Fruit fly (Drosophila melanogaster) whole organism, embryonic: ENCODE measurements around the gene CG5516.

Experiments used
- Atf3 ChIP-seq: fragments of 200-800 bp; sonication (Bioruptor generic); optimal IDR thresholded peaks from 3 replicates; lab custom pipeline; 2016; ENCODE audit warnings: missing biosample characterization, missing genetic modification characterization
- Atf6 ChIP-seq: fragments of 200-800 bp; sonication (Bioruptor generic); IDR thresholded peaks from 2 replicates; pipeline ENCODE4 v1.3.6; 2022; ENCODE audit warnings: missing biosample characterization, missing genetic modification characterization
- CG10462 ChIP-seq: fragments of 200-800 bp; sonication (Bioruptor generic); optimal IDR thresholded peaks from 2 replicates; lab custom pipeline; 2016; ENCODE audit warnings: missing biosample characterization, missing genetic modification characterization
- CG10543 ChIP-seq: fragments of 200-800 bp; sonication (Bioruptor generic); optimal IDR thresholded peaks from 3 replicates; lab custom pipeline; 2017; ENCODE audit warnings: missing biosample characterization, mild to moderate bottlenecking, missing genetic modification characterization, moderate library complexity
- CG11696 ChIP-seq: fragments of 200-800 bp; sonication (Bioruptor generic); IDR thresholded peaks from 2 replicates; pipeline ENCODE4 v1.3.6; 2022; ENCODE audit warnings: missing biosample characterization, missing genetic modification characterization
- CG12236 ChIP-seq: fragments of 200-800 bp; sonication (Bioruptor generic); optimal IDR thresholded peaks from 2 replicates; lab custom pipeline; 2016; ENCODE audit warnings: missing biosample characterization, missing genetic modification characterization
- CG13424 ChIP-seq: fragments of 200-800 bp; sonication (Bioruptor generic); optimal IDR thresholded peaks from 2 replicates; lab custom pipeline; 2019; ENCODE audit warnings: missing biosample characterization, mild to moderate bottlenecking, missing genetic modification characterization, moderate library complexity
- CG2712 ChIP-seq: fragments of 200-800 bp; optimal IDR thresholded peaks from 3 replicates; lab custom pipeline; 2019; ENCODE audit warnings: missing biosample characterization, mild to moderate bottlenecking, missing genetic modification characterization, moderate library complexity
- CG30431 ChIP-seq: fragments of 200-800 bp; sonication (Bioruptor generic); optimal IDR thresholded peaks from 2 replicates; lab custom pipeline; 2017; ENCODE audit warnings: missing biosample characterization, missing genetic modification characterization
- CG31441 ChIP-seq: fragments of 200-800 bp; sonication (Bioruptor generic); IDR thresholded peaks from 2 replicates; pipeline ENCODE4 v1.3.6; 2022; ENCODE audit warnings: missing biosample characterization, missing genetic modification characterization
- CG34224 ChIP-seq: fragments of 200-800 bp; sonication (Bioruptor generic); IDR thresholded peaks from 3 replicates; pipeline ENCODE4 v1.3.6; 2022; ENCODE audit warnings: missing biosample characterization, missing genetic modification characterization; ENCODE audit not compliant: partially characterized antibody
- CG4424 ChIP-seq: fragments of 200-800 bp; sonication (Bioruptor generic); optimal IDR thresholded peaks from 3 replicates; lab custom pipeline; 2016; ENCODE audit warnings: missing biosample characterization, missing genetic modification characterization
- CG6254 ChIP-seq: fragments of 200-800 bp; sonication (Bioruptor generic); optimal IDR thresholded peaks from 3 replicates; lab custom pipeline; 2017; ENCODE audit warnings: mild to moderate bottlenecking, missing biosample characterization, missing genetic modification reagents, missing genetic modification characterization
- CG6765 ChIP-seq: fragments of 200-800 bp; sonication (Bioruptor generic); optimal IDR thresholded peaks from 3 replicates; lab custom pipeline; 2017; ENCODE audit warnings: missing biosample characterization, mild to moderate bottlenecking, missing genetic modification characterization
- CG8765 ChIP-seq: fragments of 200-800 bp; sonication (Bioruptor generic); IDR thresholded peaks from 2 replicates; pipeline ENCODE4 v1.3.6; 2022; ENCODE audit warnings: missing biosample characterization, missing genetic modification characterization
- CG9797 ChIP-seq: fragments of 200-800 bp; sonication (Bioruptor generic); optimal IDR thresholded peaks from 3 replicates; lab custom pipeline; 2018; ENCODE audit warnings: missing biosample characterization, mild to moderate bottlenecking, missing genetic modification characterization
- CG9876 ChIP-seq: fragments of 200-800 bp; sonication (Bioruptor generic); optimal IDR thresholded peaks from 2 replicates; lab custom pipeline; 2016; ENCODE audit warnings: missing biosample characterization, missing genetic modification characterization
- Chrac-16 ChIP-seq: fragments of 200-800 bp; sonication (Bioruptor generic); optimal IDR thresholded peaks from 3 replicates; lab custom pipeline; 2016; ENCODE audit warnings: missing biosample characterization, missing genetic modification characterization
- Dek ChIP-seq: fragments of 200-800 bp; sonication (Bioruptor generic); optimal IDR thresholded peaks from 3 replicates; lab custom pipeline; 2019; ENCODE audit warnings: missing biosample characterization, mild to moderate bottlenecking, missing genetic modification characterization, moderate library complexity
- Doc2 ChIP-seq: fragments of 200-800 bp; sonication (Bioruptor generic); IDR thresholded peaks from 2 replicates; pipeline ENCODE4 v1.3.6; 2022; ENCODE audit warnings: missing biosample characterization, missing genetic modification characterization
- Doc3 ChIP-seq: fragments of 200-800 bp; sonication (Bioruptor generic); IDR thresholded peaks from 3 replicates; pipeline ENCODE4 v1.3.6; 2022; ENCODE audit warnings: missing biosample characterization, missing genetic modification characterization; ENCODE audit not compliant: partially characterized antibody
- Fer3 ChIP-seq: fragments of 200-800 bp; sonication (Bioruptor generic); optimal IDR thresholded peaks from 2 replicates; lab custom pipeline; 2018; ENCODE audit warnings: missing biosample characterization, mild to moderate bottlenecking, missing genetic modification characterization, moderate library complexity
- Hand ChIP-seq: fragments of 200-800 bp; sonication (Bioruptor generic); optimal IDR thresholded peaks from 2 replicates; lab custom pipeline; 2017; ENCODE audit warnings: mild to moderate bottlenecking, missing biosample characterization, missing genetic modification reagents, missing genetic modification characterization
- Hr39 ChIP-seq: fragments of >200 bp; optimal IDR thresholded peaks from 2 replicates; lab custom pipeline; 2017
- Hr78 ChIP-seq, 2 experiments: fragments of 200-800 bp in 1 of 2; fragments of >200 bp in 1 of 2; sonication (Bioruptor generic) in 1 of 2; optimal IDR thresholded peaks; 2 replicates each; lab custom pipeline; 2017 to 2019; ENCODE audit warnings: missing biosample characterization in 2 of 2, missing genetic modification characterization in 2 of 2, mild to moderate bottlenecking in 1 of 2, moderate library complexity in 1 of 2
- Kr ChIP-seq: fragments of 200-800 bp; sonication (Bioruptor generic); optimal IDR thresholded peaks from 2 replicates; lab custom pipeline; 2017; ENCODE audit warnings: missing biosample characterization, mild to moderate bottlenecking, missing genetic modification characterization
- NC2α ChIP-seq: fragments of 200-800 bp; sonication (Bioruptor generic); optimal IDR thresholded peaks from 2 replicates; lab custom pipeline; 2016; ENCODE audit warnings: missing biosample characterization, missing genetic modification characterization
- Nf-YA ChIP-seq: fragments of 200-800 bp; sonication (Bioruptor generic); IDR thresholded peaks from 2 replicates; pipeline ENCODE4 v1.3.6; 2022; ENCODE audit warnings: missing biosample characterization, missing genetic modification characterization
- Six4 ChIP-seq: fragments of 200-800 bp; sonication (Bioruptor generic); optimal IDR thresholded peaks from 2 replicates; lab custom pipeline; 2016; ENCODE audit warnings: missing biosample characterization, missing genetic modification characterization
- Xrp1 ChIP-seq: fragments of 200-800 bp; sonication (Bioruptor generic); IDR thresholded peaks from 2 replicates; pipeline ENCODE4 v1.3.6; 2022; ENCODE audit warnings: missing biosample characterization, missing genetic modification characterization
- cato ChIP-seq: fragments of 200-800 bp; sonication (Bioruptor generic); optimal IDR thresholded peaks from 2 replicates; lab custom pipeline; 2016; ENCODE audit warnings: missing biosample characterization, missing genetic modification characterization, borderline replicate concordance
- crc ChIP-seq: fragments of 200-800 bp; sonication (Bioruptor generic); optimal IDR thresholded peaks from 2 replicates; lab custom pipeline; 2016; ENCODE audit warnings: missing biosample characterization, missing genetic modification characterization
- dmrt99B ChIP-seq: fragments of 200-800 bp; sonication (Bioruptor generic); optimal IDR thresholded peaks from 2 replicates; lab custom pipeline; 2018; ENCODE audit warnings: missing biosample characterization, mild to moderate bottlenecking, missing genetic modification characterization, moderate library complexity
- en ChIP-seq: fragments of 200-800 bp; sonication (Bioruptor generic); optimal IDR thresholded peaks from 2 replicates; lab custom pipeline; 2016; ENCODE audit warnings: missing biosample characterization, missing genetic modification characterization
- hbn ChIP-seq: fragments of 200-800 bp; sonication (Bioruptor generic); IDR thresholded peaks from 2 replicates; pipeline ENCODE4 v1.3.6; 2022; ENCODE audit warnings: missing biosample characterization, missing genetic modification characterization; ENCODE audit not compliant: partially characterized antibody
- hkb ChIP-seq, 2 experiments: fragments of 200-800 bp in 1 of 2; fragments of >200 bp in 1 of 2; sonication (Bioruptor generic) in 1 of 2; IDR thresholded peaks in 1 of 2; optimal IDR thresholded peaks in 1 of 2; 2 replicates each; pipeline versions ENCODE4 v1.3.6 to Lab custom; 2017 to 2022; ENCODE audit warnings: missing biosample characterization in 1 of 2, missing genetic modification characterization in 1 of 2
- inv ChIP-seq: fragments of 200-800 bp; sonication (Bioruptor generic); IDR thresholded peaks from 2 replicates; pipeline ENCODE4 v1.3.6; 2022; ENCODE audit warnings: missing biosample characterization, missing genetic modification characterization; ENCODE audit not compliant: partially characterized antibody
- nmo ChIP-seq: fragments of 200-800 bp; sonication (Bioruptor generic); optimal IDR thresholded peaks from 2 replicates; lab custom pipeline; 2018; ENCODE audit warnings: missing biosample characterization, mild to moderate bottlenecking, missing genetic modification characterization, moderate library complexity
- onecut ChIP-seq: fragments of 200-800 bp; sonication (Bioruptor generic); IDR thresholded peaks from 2 replicates; pipeline ENCODE4 v1.3.6; 2022; ENCODE audit warnings: missing biosample characterization, missing genetic modification characterization
- p53 ChIP-seq: fragments of 200-800 bp; sonication (Bioruptor generic); optimal IDR thresholded peaks from 2 replicates; lab custom pipeline; 2016; ENCODE audit warnings: missing biosample characterization, missing genetic modification characterization
- run ChIP-seq: fragments of 200-800 bp; sonication (Bioruptor generic); optimal IDR thresholded peaks from 3 replicates; lab custom pipeline; 2018; ENCODE audit warnings: missing biosample characterization, mild to moderate bottlenecking, missing genetic modification characterization
- sisA ChIP-seq: fragments of 200-800 bp; sonication (Bioruptor generic); IDR thresholded peaks from 2 replicates; pipeline ENCODE4 v1.3.6; 2022; ENCODE audit warnings: missing biosample characterization, missing genetic modification characterization
- slou ChIP-seq: fragments of 200-800 bp; sonication (Bioruptor generic); optimal IDR thresholded peaks from 3 replicates; lab custom pipeline; 2016; ENCODE audit warnings: missing biosample characterization, missing genetic modification characterization
- sna ChIP-seq: fragments of 200-800 bp; sonication (Bioruptor generic); IDR thresholded peaks from 2 replicates; pipeline ENCODE4 v1.3.6; 2022; ENCODE audit warnings: missing biosample characterization, missing genetic modification characterization; ENCODE audit not compliant: partially characterized antibody
- sqz ChIP-seq: fragments of 200-800 bp; sonication (Bioruptor generic); optimal IDR thresholded peaks from 3 replicates; lab custom pipeline; 2018; ENCODE audit warnings: missing biosample characterization, mild to moderate bottlenecking, missing genetic modification characterization
- ssp ChIP-seq: fragments of 200-800 bp; sonication (Bioruptor generic); IDR thresholded peaks from 2 replicates; pipeline ENCODE4 v1.3.6; 2022; ENCODE audit warnings: missing biosample characterization, missing genetic modification characterization
- tna ChIP-seq: fragments of 200-800 bp; sonication (Bioruptor generic); IDR thresholded peaks from 2 replicates; pipeline ENCODE4 v1.3.6; 2022; ENCODE audit warnings: missing biosample characterization, missing genetic modification characterization; ENCODE audit not compliant: partially characterized antibody
- vfl ChIP-seq: fragments of 200-800 bp; sonication (Bioruptor generic); optimal IDR thresholded peaks from 2 replicates; lab custom pipeline; 2016; ENCODE audit warnings: missing biosample characterization, missing genetic modification characterization
- vnd ChIP-seq: fragments of 200-800 bp; sonication (Bioruptor generic); IDR thresholded peaks from 3 replicates; pipeline ENCODE4 v1.3.6; 2022; ENCODE audit warnings: missing biosample characterization, missing genetic modification characterization; ENCODE audit not compliant: partially characterized antibody

The CG5516 gene

DNA sequence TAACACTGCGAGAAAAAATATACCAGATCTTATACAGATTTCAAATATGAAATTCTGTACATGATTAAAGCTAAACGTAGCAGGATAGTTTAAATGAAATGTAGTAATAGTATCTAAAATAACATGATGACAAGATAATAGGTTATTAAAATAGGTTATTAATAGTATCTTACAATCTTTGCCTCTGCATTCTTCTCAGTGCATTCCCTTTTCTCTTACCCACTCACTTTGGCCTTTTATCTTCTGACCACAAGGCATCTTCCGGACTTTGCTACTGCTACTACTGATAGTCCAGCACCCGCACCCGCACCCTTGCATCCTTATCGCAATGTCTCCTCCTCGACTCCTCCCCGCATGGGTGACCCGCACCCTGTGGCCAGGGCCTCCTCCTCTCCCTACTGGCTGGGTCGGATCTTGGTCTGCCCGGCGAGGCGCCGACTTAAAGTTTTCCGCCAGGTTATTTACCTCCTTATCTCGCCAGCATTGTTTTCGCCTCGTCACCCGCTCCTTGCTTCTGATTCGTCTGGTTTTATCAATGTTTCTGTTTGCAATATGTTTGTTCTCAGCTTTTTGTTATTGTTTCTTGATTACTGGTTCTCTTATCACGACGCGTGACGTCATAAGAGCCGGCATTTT is 20.9 kb downstream of the CG5516 start (continued):
- TF ChIP-seq CG34224 (GFP tag; lab: Robert Waterston, UW) (no peak), NC2α (GFP tag; lab: Kevin White, UChicago) (no peak), Xrp1 (GFP tag; lab: Robert Waterston, UW) (peak; percentile 78), Dek (tag; lab: Kevin White, UChicago) (no peak), crc (GFP tag; lab: Kevin White, UChicago) (no peak), onecut (GFP tag; lab: Robert Waterston, UW) (no peak; the same call in 1 of the 2 replicates), slou (no peak), CG12236 (GFP tag; lab: Kevin White, UChicago) (no peak), Nf-YA (no peak), Atf3 (no peak), hkb (optimal IDR thresholded peaks at IDR 0.05; lab: Kevin White, UChicago) (no peak), hkb (GFP tag; IDR thresholded peaks at IDR 0.05; lab: Robert Waterston, UW) (peak; percentile 23; the same call in 1 of the 2 replicates), Hand (GFP tag; lab: Kevin White, UChicago) (no peak), CG2712 (tag; lab: Kevin White, UChicago) (peak; percentile 78), hbn (GFP tag; lab: Robert Waterston, UW) (no peak), Doc2 (GFP tag; lab: Robert Waterston, UW) (no peak), CG10462 (GFP tag; lab: Kevin White, UChicago) (no peak), CG30431 (GFP tag; lab: Kevin White, UChicago) (no peak), inv (GFP tag; lab: Robert Waterston, UW) (no peak), Hr39 (peak; percentile 17), sqz (GFP tag; lab: Kevin White, UChicago) (no peak), sna (no peak), en (GFP tag; lab: Kevin White, UChicago) (no peak), Doc3 (GFP tag; lab: Robert Waterston, UW) (no peak), CG4424 (GFP tag; lab: Kevin White, UChicago) (peak; percentile 42), tna (no peak), cato (GFP tag; lab: Kevin White, UChicago) (no peak), p53 (GFP tag; lab: Kevin White, UChicago) (no peak), CG6765 (GFP tag; lab: Kevin White, UChicago) (no peak), run (tag; lab: Kevin White, UChicago) (no peak), CG9876 (GFP tag; lab: Kevin White, UChicago) (no peak), vfl (no peak), Hr78 (GFP tag; optimal IDR thresholded peaks at IDR 0.05; lab: Kevin White, UChicago) (peak in 1 of 2 experiments; percentile 39), Six4 (GFP tag; lab: Kevin White, UChicago) (no peak), vnd (GFP tag; lab: Robert Waterston, UW) (no peak), CG13424 (peak; percentile 53), Fer3 (peak; percentile 43), CG10543 (no peak), ssp (GFP tag; lab: Robert Waterston, UW) (no peak), sisA (GFP tag; lab: Robert Waterston, UW) (no peak; the same call in 1 of the 2 replicates), CG9797 (GFP tag; lab: Kevin White, UChicago) (no peak), dmrt99B (tag; lab: Kevin White, UChicago) (peak; percentile 65), CG11696 (GFP tag; lab: Robert Waterston, UW) (no peak), CG8765 (no peak), nmo (GFP tag; lab: Kevin White, UChicago) (peak; percentile 73), Chrac-16 (GFP tag; lab: Kevin White, UChicago) (peak; percentile 39), Atf6 (no peak), CG6254 (GFP tag; lab: Kevin White, UChicago) (no peak), CG31441 (peak; percentile 73), Kr (GFP tag; lab: Kevin White, UChicago) (no peak)
